Worm (Caenorhabditis elegans): Measurements from ENCODE around the gene str-131.

ce11 chrV:8039606-8040005 is 41.9 kb downstream of the str-131 start:
- no peak for TF ChIP-seq unc-39 (tag; optimal IDR thresholded peaks at IDR 0.05)
- no peak for TF ChIP-seq lin-39 (tag; optimal IDR thresholded peaks at IDR 0.05)
- TF ChIP-seq lin-11 (tag; optimal IDR thresholded peaks at IDR 0.05), result no peak
- no peak for TF ChIP-seq nhr-12 (tag; optimal IDR thresholded peaks at IDR 0.05)
- no peak for TF ChIP-seq sem-4 (tag; optimal IDR thresholded peaks at IDR 0.05)

All from whole organism, L2 larva.